Worm (Caenorhabditis elegans) whole organism, young adult: ENCODE data around the gene F58H1.6.
A peak's percentile ranks its signal among the peaks of the same experiment; 100 is the strongest.

ENCODE experiments used
- B0261.1 ChIP-seq: sonication (generic microtip); optimal IDR thresholded peaks from 2 replicates; lab custom pipeline; 2016; ENCODE audit warnings: mild to moderate bottlenecking, missing genetic modification characterization, moderate library complexity, missing compliant biosample characterization
- C06A6.2 ChIP-seq: fragments of 200-800 bp; sonication (Bioruptor generic); conservative IDR thresholded peaks from 2 replicates; pipeline ENCODE4 v1.3.6; 2022; ENCODE audit warnings: missing genetic modification characterization, missing compliant biosample characterization
- D2030.7 ChIP-seq: fragments of 200-800 bp; sonication (Bioruptor generic); IDR thresholded peaks from 2 replicates; pipeline ENCODE4 v1.3.6; 2022; ENCODE audit warnings: missing genetic modification reagents, missing genetic modification characterization, missing compliant biosample characterization
- F22D6.2 ChIP-seq: sonication (generic microtip); optimal IDR thresholded peaks from 2 replicates; lab custom pipeline; 2016; ENCODE audit warnings: mild to moderate bottlenecking, missing genetic modification characterization, missing compliant biosample characterization
- F33H1.4 ChIP-seq: fragments of 200-800 bp; sonication (Bioruptor generic); IDR thresholded peaks from 2 replicates; pipeline ENCODE4 v1.3.6; 2022; ENCODE audit warnings: missing genetic modification reagents, missing genetic modification characterization, missing compliant biosample characterization
- F49E8.2 ChIP-seq: sonication (generic microtip); optimal IDR thresholded peaks from 3 replicates; lab custom pipeline; 2017; ENCODE audit warnings: missing genetic modification characterization, mild to moderate bottlenecking, missing compliant biosample characterization, antibody characterized with exemption, moderate library complexity; ENCODE audit not compliant: insufficient read depth
- F57A8.1 ChIP-seq: fragments of 200-800 bp; sonication (Bioruptor generic); optimal IDR thresholded peaks from 2 replicates; lab custom pipeline; 2018; ENCODE audit warnings: mild to moderate bottlenecking, missing genetic modification characterization, moderate library complexity, missing compliant biosample characterization
- F57C9.4 ChIP-seq: sonication (generic microtip); optimal IDR thresholded peaks from 2 replicates; lab custom pipeline; 2017; ENCODE audit warnings: mild to moderate bottlenecking, missing genetic modification characterization, missing compliant biosample characterization
- Y53F4B.3 ChIP-seq: fragments of 200-800 bp; sonication (Bioruptor generic); IDR thresholded peaks from 2 replicates; pipeline ENCODE4 v1.3.6; 2022; ENCODE audit warnings: missing genetic modification reagents, missing genetic modification characterization, missing compliant biosample characterization
- Y79H2A.3 ChIP-seq: fragments of 200-800 bp; sonication (Bioruptor generic); conservative IDR thresholded peaks from 2 replicates; pipeline ENCODE4 v1.3.6; 2022; ENCODE audit warnings: missing genetic modification reagents, missing genetic modification characterization, missing compliant biosample characterization
- akir-1 ChIP-seq: fragments of 200-800 bp; sonication (Bioruptor generic); optimal IDR thresholded peaks from 2 replicates; lab custom pipeline; 2018; ENCODE audit warnings: mild to moderate bottlenecking, missing genetic modification characterization, moderate library complexity, missing compliant biosample characterization
- athp-1 ChIP-seq: sonication (generic microtip); optimal IDR thresholded peaks from 2 replicates; lab custom pipeline; 2017; ENCODE audit warnings: mild to moderate bottlenecking, missing genetic modification characterization, missing compliant biosample characterization
- attf-5 ChIP-seq: fragments of 200-800 bp; sonication (Bioruptor generic); optimal IDR thresholded peaks from 2 replicates; lab custom pipeline; 2018; ENCODE audit warnings: mild to moderate bottlenecking, missing genetic modification characterization, missing compliant biosample characterization
- bed-1 ChIP-seq: fragments of 200-800 bp; sonication (Bioruptor generic); IDR thresholded peaks from 2 replicates; pipeline ENCODE4 v1.3.6; 2022; ENCODE audit warnings: missing genetic modification reagents, missing genetic modification characterization, missing compliant biosample characterization
- ccch-3 ChIP-seq: fragments of 200-800 bp; sonication (Bioruptor generic); optimal IDR thresholded peaks from 2 replicates; lab custom pipeline; 2018; ENCODE audit warnings: mild to moderate bottlenecking, missing genetic modification characterization, missing compliant biosample characterization
- cebp-1 ChIP-seq, 2 experiments: fragments of 200-800 bp in 1 of 2; sonication (Bioruptor generic) in 1 of 2; sonication (generic microtip) in 1 of 2; IDR thresholded peaks in 1 of 2; optimal IDR thresholded peaks in 1 of 2; 2 replicates each; pipeline versions ENCODE4 v1.3.6 to Lab custom; 2017 to 2022; ENCODE audit warnings: missing compliant biosample characterization in 2 of 2, missing genetic modification characterization in 2 of 2, mild to moderate bottlenecking in 1 of 2, missing genetic modification reagents in 1 of 2, moderate library complexity in 1 of 2
- cebp-2 ChIP-seq: fragments of 200-800 bp; sonication (Bioruptor generic); IDR thresholded peaks from 2 replicates; pipeline ENCODE4 v1.3.6; 2022; ENCODE audit warnings: missing genetic modification characterization, missing compliant biosample characterization
- ceh-27 ChIP-seq: fragments of 200-800 bp; sonication (Bioruptor generic); optimal IDR thresholded peaks from 2 replicates; lab custom pipeline; 2018; ENCODE audit warnings: mild to moderate bottlenecking, missing genetic modification characterization, moderate library complexity, missing compliant biosample characterization
- ceh-40 ChIP-seq: fragments of 200-800 bp; sonication (Bioruptor generic); IDR thresholded peaks from 2 replicates; pipeline ENCODE4 v1.3.6; 2022; ENCODE audit warnings: missing genetic modification characterization, missing compliant biosample characterization
- chd-7 ChIP-seq: sonication (generic microtip); optimal IDR thresholded peaks from 2 replicates; lab custom pipeline; 2016; ENCODE audit warnings: mild to moderate bottlenecking, missing genetic modification characterization, moderate library complexity, missing compliant biosample characterization
- egl-18 ChIP-seq: fragments of 200-800 bp; sonication (Bioruptor generic); IDR thresholded peaks from 2 replicates; pipeline ENCODE4 v1.3.6; 2022; ENCODE audit warnings: missing genetic modification reagents, missing genetic modification characterization, missing compliant biosample characterization
- ekl-4 ChIP-seq: fragments of 200-800 bp; sonication (Bioruptor generic); IDR thresholded peaks from 2 replicates; pipeline ENCODE4 v1.3.6; 2022; ENCODE audit warnings: missing genetic modification reagents, missing genetic modification characterization, missing compliant biosample characterization
- ets-4 ChIP-seq: fragments of 200-800 bp; sonication (Bioruptor generic); optimal IDR thresholded peaks from 2 replicates; lab custom pipeline; 2018; ENCODE audit warnings: mild to moderate bottlenecking, missing genetic modification characterization, missing compliant biosample characterization
- fkh-3 ChIP-seq: sonication (generic microtip); optimal IDR thresholded peaks from 2 replicates; lab custom pipeline; 2016; ENCODE audit warnings: mild to moderate bottlenecking, missing genetic modification characterization, missing compliant biosample characterization
- hlh-12 ChIP-seq: sonication (generic microtip); optimal IDR thresholded peaks from 2 replicates; lab custom pipeline; 2016; ENCODE audit warnings: missing genetic modification characterization, missing compliant biosample characterization
- hmg-20 ChIP-seq: fragments of 200-800 bp; sonication (Bioruptor generic); IDR thresholded peaks from 2 replicates; pipeline ENCODE4 v1.3.6; 2022; ENCODE audit warnings: missing genetic modification reagents, missing genetic modification characterization, missing compliant biosample characterization
- hrde-1 ChIP-seq: sonication (generic microtip); optimal IDR thresholded peaks from 2 replicates; lab custom pipeline; 2016; ENCODE audit warnings: missing genetic modification characterization, mild to moderate bottlenecking, missing compliant biosample characterization, moderate library complexity, missing genotype, missing genetic modification reagents, borderline replicate concordance
- lsl-1 ChIP-seq: fragments of 200-800 bp; sonication (Bioruptor generic); optimal IDR thresholded peaks from 2 replicates; lab custom pipeline; 2018; ENCODE audit warnings: mild to moderate bottlenecking, missing genetic modification characterization, moderate library complexity, missing compliant biosample characterization
- madf-6 ChIP-seq: fragments of 200-800 bp; sonication (Bioruptor generic); IDR thresholded peaks from 2 replicates; pipeline ENCODE4 v1.3.6; 2022; ENCODE audit warnings: missing genetic modification reagents, missing genetic modification characterization, missing compliant biosample characterization
- madf-8 ChIP-seq: fragments of 200-800 bp; sonication (Bioruptor generic); conservative IDR thresholded peaks from 2 replicates; pipeline ENCODE4 v1.3.6; 2022; ENCODE audit warnings: missing genetic modification reagents, missing genetic modification characterization, missing compliant biosample characterization
- mcd-1 ChIP-seq: fragments of 200-800 bp; sonication (Bioruptor generic); IDR thresholded peaks from 2 replicates; pipeline ENCODE4 v1.3.6; 2022; ENCODE audit warnings: missing genetic modification reagents, missing genetic modification characterization, missing compliant biosample characterization
- mel-28 ChIP-seq: sonication (generic microtip); optimal IDR thresholded peaks from 2 replicates; lab custom pipeline; 2016; ENCODE audit warnings: borderline replicate concordance, mild to moderate bottlenecking, missing genetic modification characterization, missing compliant biosample characterization
- nfya-1 ChIP-seq: sonication (generic microtip); optimal IDR thresholded peaks from 2 replicates; lab custom pipeline; 2017; ENCODE audit warnings: antibody characterized with exemption, missing compliant biosample characterization, missing genetic modification characterization, borderline replicate concordance; ENCODE audit not compliant: insufficient read depth
- nhr-27 ChIP-seq: fragments of 200-800 bp; sonication (Bioruptor generic); optimal IDR thresholded peaks from 2 replicates; lab custom pipeline; 2018; ENCODE audit warnings: mild to moderate bottlenecking, missing genetic modification characterization, moderate library complexity, missing compliant biosample characterization
- nhr-80 ChIP-seq: sonication (generic microtip); optimal IDR thresholded peaks from 2 replicates; lab custom pipeline; 2016; ENCODE audit warnings: missing genetic modification characterization, missing compliant biosample characterization
- rec-8 ChIP-seq, 2 experiments: sonication (generic microtip); optimal IDR thresholded peaks; 2 replicates each; lab custom pipeline; 2016; ENCODE audit warnings: mild to moderate bottlenecking in 2 of 2, missing genetic modification characterization in 2 of 2, missing genetic modification reagents in 2 of 2, missing genotype in 2 of 2, missing biosample characterization in 1 of 2, missing compliant biosample characterization in 1 of 2, moderate library complexity in 1 of 2
- snpc-4 ChIP-seq, 5 experiments: fragments of 150-350 bp in 1 of 5; sonication (generic microtip) in 4 of 5; optimal IDR thresholded peaks; 2 replicates each; lab custom pipeline; 2014 to 2018; ENCODE audit warnings: missing genetic modification characterization in 5 of 5, missing biosample characterization in 3 of 5, antibody characterized with exemption in 2 of 5, mild to moderate bottlenecking in 2 of 5, missing compliant biosample characterization in 2 of 5, missing genotype in 2 of 5, moderate library complexity in 2 of 5, missing genetic modification reagents in 1 of 5
- tlf-1 ChIP-seq: fragments of 200-800 bp; sonication (Bioruptor generic); optimal IDR thresholded peaks from 2 replicates; lab custom pipeline; 2018; ENCODE audit warnings: mild to moderate bottlenecking, missing genetic modification characterization, missing compliant biosample characterization
- unc-62 ChIP-seq: fragments of 150-350 bp; optimal IDR thresholded peaks from 2 replicates; lab custom pipeline; 2014; ENCODE audit warnings: missing biosample characterization, missing genetic modification reagents, missing genetic modification characterization
- ztf-18 ChIP-seq: sonication (generic microtip); optimal IDR thresholded peaks from 2 replicates; lab custom pipeline; 2016; ENCODE audit warnings: missing genotype, mild to moderate bottlenecking, missing genetic modification characterization, missing compliant biosample characterization
- ztf-22 ChIP-seq: fragments of 200-800 bp; sonication (Bioruptor generic); optimal IDR thresholded peaks from 2 replicates; lab custom pipeline; 2018; ENCODE audit warnings: mild to moderate bottlenecking, missing genetic modification characterization, moderate library complexity, missing compliant biosample characterization
- ztf-3 ChIP-seq: fragments of 200-800 bp; sonication (Bioruptor generic); optimal IDR thresholded peaks from 2 replicates; lab custom pipeline; 2018; ENCODE audit warnings: mild to moderate bottlenecking, missing genetic modification characterization, missing compliant biosample characterization

Gene F58H1.6

DNA sequence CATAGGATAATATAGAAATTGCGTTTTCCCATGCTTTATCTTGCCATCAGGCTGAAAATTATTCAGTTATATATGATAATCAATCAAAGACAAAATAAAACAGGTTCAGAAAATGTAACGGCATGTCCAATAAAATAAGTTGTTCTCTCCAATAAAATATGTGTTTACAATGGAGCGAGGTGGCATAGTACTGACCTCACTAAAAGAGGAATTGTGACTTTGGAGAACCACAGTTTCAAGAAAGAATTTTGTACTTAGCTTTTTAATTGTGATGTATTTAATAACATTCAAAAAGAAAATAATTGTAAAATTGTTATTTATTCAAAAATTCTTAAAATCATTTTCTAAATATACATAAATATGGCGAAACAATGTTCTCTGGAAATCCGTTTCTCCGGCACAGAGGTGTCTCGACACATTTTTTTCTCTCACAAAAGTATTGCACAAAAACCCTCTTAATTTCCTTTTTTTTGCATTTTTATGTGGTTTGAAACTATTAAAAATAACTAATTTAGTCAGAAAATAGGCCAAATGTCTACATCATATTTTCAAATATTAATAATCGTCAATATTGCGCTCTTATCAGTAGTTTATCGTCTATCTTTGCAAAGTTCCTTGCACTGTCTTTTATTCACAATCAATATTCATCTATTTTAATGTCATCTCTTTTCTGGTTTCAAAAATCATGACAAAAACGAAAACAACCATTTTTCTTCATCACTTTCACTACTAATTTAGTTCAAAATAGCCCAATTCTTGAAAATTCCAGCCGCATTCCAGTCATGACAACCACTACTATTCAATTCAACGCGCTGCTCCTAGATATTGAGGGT lies 9.0 kb upstream of the F58H1.6 start, which contains the start of the genes aman-2 and F58H1.3 (continued):
- no peak for TF ChIP-seq ztf-3 (GFP tag; lab: Kevin White, UChicago)
- no peak for TF ChIP-seq rec-8 (tag; optimal IDR thresholded peaks at IDR 0.05; lab: Kevin White, UChicago)
- no peak for TF ChIP-seq Y79H2A.3 (GFP tag; lab: Robert Waterston, UW)
- TF ChIP-seq D2030.7: no peak
- TF ChIP-seq ceh-27 (GFP tag; lab: Kevin White, UChicago): peak; percentile 50
- no peak for TF ChIP-seq chd-7 (tag; lab: Kevin White, UChicago)
- TF ChIP-seq madf-6 (GFP tag; lab: Robert Waterston, UW): no peak
- TF ChIP-seq athp-1 (tag; lab: Kevin White, UChicago): no peak
- no peak for TF ChIP-seq cebp-2 (GFP tag; lab: Robert Waterston, UW)
- no peak for TF ChIP-seq Y53F4B.3 (GFP tag; lab: Robert Waterston, UW)
- no peak for TF ChIP-seq fkh-3 (tag; lab: Kevin White, UChicago)
- no peak for TF ChIP-seq hrde-1 (tag; lab: Kevin White, UChicago)
- no peak for TF ChIP-seq F22D6.2 (tag; lab: Kevin White, UChicago)
- TF ChIP-seq attf-5: peak; percentile 46
- TF ChIP-seq mel-28 (tag; lab: Kevin White, UChicago): no peak
- TF ChIP-seq F57A8.1 (GFP tag; lab: Kevin White, UChicago): no peak
- no peak for TF ChIP-seq tlf-1 (GFP tag; lab: Kevin White, UChicago)
- peak; percentile 29 for TF ChIP-seq akir-1 (GFP tag; lab: Kevin White, UChicago)
- TF ChIP-seq cebp-1 (GFP tag; IDR thresholded peaks at IDR 0.05; lab: Robert Waterston, UW): no peak
- no peak for TF ChIP-seq cebp-1 (tag; optimal IDR thresholded peaks at IDR 0.05; lab: Kevin White, UChicago)
- TF ChIP-seq F57C9.4: no peak
- no peak for TF ChIP-seq hmg-20 (GFP tag; lab: Robert Waterston, UW)
- TF ChIP-seq C06A6.2 (GFP tag; lab: Robert Waterston, UW): no peak
- TF ChIP-seq nhr-27 (tag; lab: Kevin White, UChicago): no peak
- TF ChIP-seq madf-8 (GFP tag; lab: Robert Waterston, UW): no peak
- TF ChIP-seq F49E8.2: peak; percentile 18
- TF ChIP-seq egl-18 (GFP tag; lab: Robert Waterston, UW): no peak
- TF ChIP-seq ceh-40 (GFP tag; lab: Robert Waterston, UW): no peak
- TF ChIP-seq mcd-1: no peak
- TF ChIP-seq lsl-1 (GFP tag; lab: Kevin White, UChicago): no peak
- no peak for TF ChIP-seq ztf-22 (GFP tag; lab: Kevin White, UChicago)
- no peak for TF ChIP-seq bed-1 (GFP tag; lab: Robert Waterston, UW)
- TF ChIP-seq nhr-80: peak; percentile 1
- no peak for TF ChIP-seq unc-62
- TF ChIP-seq ets-4 (GFP tag; lab: Kevin White, UChicago): no peak
- TF ChIP-seq F33H1.4 (GFP tag; lab: Robert Waterston, UW): no peak
- TF ChIP-seq nfya-1: no peak
- no peak for TF ChIP-seq hlh-12 (tag; lab: Kevin White, UChicago)
- peak; percentile 13 for TF ChIP-seq ztf-18 (tag; lab: Kevin White, UChicago)
- TF ChIP-seq snpc-4 (GFP tag; optimal IDR thresholded peaks at IDR 0.05; lab: Kevin White, UChicago): no peak
- peak in 1 of 4 experiments; percentile 50 for TF ChIP-seq snpc-4 (tag; optimal IDR thresholded peaks at IDR 0.05; lab: Kevin White, UChicago)
- TF ChIP-seq ekl-4: no peak
- TF ChIP-seq ccch-3 (GFP tag; lab: Kevin White, UChicago): peak; percentile 9
- no peak for TF ChIP-seq B0261.1 (tag; lab: Kevin White, UChicago)
